Worm (Caenorhabditis elegans) whole organism, L4/young adult: ENCODE results near the gene dph-5.

Experiments
- W03F9.2 ChIP-seq: fragments of 150-350 bp; optimal IDR thresholded peaks from 2 replicates; lab custom pipeline; 2014; ENCODE audit warnings: missing biosample characterization, missing genetic modification characterization
- dao-5 ChIP-seq: sonication (generic microtip); optimal IDR thresholded peaks from 2 replicates; lab custom pipeline; 2016; ENCODE audit warnings: missing genotype, missing genetic modification characterization, moderate library complexity, missing compliant biosample characterization
- him-1 ChIP-seq: sonication (generic microtip); optimal IDR thresholded peaks from 2 replicates; lab custom pipeline; 2016; ENCODE audit warnings: missing genotype, missing genetic modification reagents, missing genetic modification characterization, missing compliant biosample characterization

DNA sequence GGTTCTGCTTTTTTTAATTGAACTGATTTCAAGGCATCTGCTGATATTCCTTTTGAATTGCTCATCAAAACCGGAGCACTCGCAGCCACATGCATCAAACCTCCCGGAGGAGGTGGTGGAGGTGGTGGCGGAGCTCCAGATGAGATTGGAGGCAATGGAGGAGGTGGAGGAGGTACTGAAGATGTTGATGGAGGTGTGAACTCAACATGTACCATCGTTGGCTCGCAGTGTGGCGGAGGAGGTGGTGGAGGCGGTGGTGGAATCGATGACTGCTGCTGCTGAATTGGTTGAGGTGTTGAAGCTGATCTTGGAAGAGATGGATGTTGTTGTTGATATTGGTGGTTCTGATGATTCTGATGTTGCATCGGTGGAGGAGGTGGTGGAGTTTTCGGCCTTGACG is 37.0 kb downstream of the dph-5 start:
- TF ChIP-seq W03F9.2 (no peak), him-1 (tag; lab: Kevin White, UChicago) (no peak), dao-5 (tag; lab: Kevin White, UChicago) (no peak)
